Worm (Caenorhabditis elegans) whole organism, midembryonic: ENCODE data around the gene F42A9.9.

Experiments
- T22C8.4 ChIP-seq: fragments of 200-800 bp; sonication (Bioruptor generic); IDR thresholded peaks from 2 replicates; pipeline ENCODE4 v1.3.6; 2022; ENCODE audit warnings: missing genetic modification characterization, missing compliant biosample characterization
- cog-1 ChIP-seq: sonication (generic microtip); optimal IDR thresholded peaks from 2 replicates; lab custom pipeline; 2016; ENCODE audit warnings: missing genetic modification characterization, missing compliant biosample characterization
- ref-1 ChIP-seq: fragments of 200-800 bp; sonication (Bioruptor generic); conservative IDR thresholded peaks from 2 replicates; pipeline ENCODE4 v1.3.6; 2022; ENCODE audit warnings: missing genetic modification reagents, missing genetic modification characterization, missing compliant biosample characterization
- tab-1 ChIP-seq: fragments of 200-800 bp; sonication (Bioruptor generic); IDR thresholded peaks from 2 replicates; pipeline ENCODE4 v1.3.6; 2022; ENCODE audit warnings: missing genetic modification characterization, missing compliant biosample characterization

DNA sequence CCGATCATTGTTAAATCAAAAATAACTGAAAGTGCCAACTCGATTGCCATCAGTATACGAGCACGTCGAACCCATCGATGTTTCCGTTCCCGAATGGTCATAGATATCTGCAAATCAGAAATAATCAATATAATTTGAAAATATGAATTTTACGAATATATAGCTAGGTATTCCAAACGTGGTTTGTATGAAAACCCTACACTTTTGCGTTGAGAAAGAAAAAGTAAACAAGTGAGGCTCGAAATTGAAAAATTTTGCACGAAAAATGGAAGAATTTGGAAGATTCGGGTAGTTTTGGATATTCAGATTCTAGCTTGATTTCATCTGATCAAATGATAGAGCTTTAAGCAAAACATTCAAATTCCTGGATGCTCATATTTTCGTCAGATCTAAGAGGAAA, at the start of gene F42A9.9:
- TF ChIP-seq ref-1 (no peak), cog-1 (no peak), T22C8.4 (GFP tag; lab: Robert Waterston, UW) (no peak), tab-1 (GFP tag; lab: Robert Waterston, UW) (no peak)
